Worm (Caenorhabditis elegans) whole organism, mixed stage, embryonic: ENCODE measurements around the gene C34C12.6.
"Not testable (repeated sequence)": the region's sequence is repeated elsewhere in the genome, so short reads cannot be mapped to it uniquely, and the experiment has no call there.

Experiments used
- M03D4.4 ChIP-seq: sonication (generic microtip); optimal IDR thresholded peaks from 2 replicates; lab custom pipeline; 2017; ENCODE audit warnings: mild to moderate bottlenecking, missing genetic modification characterization, missing compliant biosample characterization
- blmp-1 ChIP-seq: fragments of 150-350 bp; optimal IDR thresholded peaks from 2 replicates; lab custom pipeline; 2014; ENCODE audit warnings: missing biosample characterization, missing genetic modification characterization
- ceh-39 ChIP-seq: fragments of 150-350 bp; optimal IDR thresholded peaks from 2 replicates; lab custom pipeline; 2014; ENCODE audit warnings: missing biosample characterization, missing genetic modification characterization
- ceh-43 ChIP-seq: fragments of 200-800 bp; sonication (Bioruptor generic); optimal IDR thresholded peaks from 2 replicates; lab custom pipeline; 2018; ENCODE audit warnings: mild to moderate bottlenecking, missing genetic modification characterization, moderate library complexity, missing compliant biosample characterization
- ces-1 ChIP-seq: fragments of 150-350 bp; optimal IDR thresholded peaks from 2 replicates; lab custom pipeline; 2014; ENCODE audit warnings: missing biosample characterization, missing genetic modification reagents, missing genetic modification characterization
- cnd-1 ChIP-seq: fragments of 200-800 bp; sonication (Bioruptor generic); optimal IDR thresholded peaks from 2 replicates; lab custom pipeline; 2018; ENCODE audit warnings: mild to moderate bottlenecking, missing genetic modification characterization, missing compliant biosample characterization
- drap-1 ChIP-seq: fragments of 200-800 bp; sonication (Bioruptor generic); optimal IDR thresholded peaks from 3 replicates; lab custom pipeline; 2018; ENCODE audit warnings: mild to moderate bottlenecking, missing genetic modification characterization, missing compliant biosample characterization
- elt-1 ChIP-seq: sonication (generic microtip); optimal IDR thresholded peaks from 2 replicates; lab custom pipeline; 2017; ENCODE audit warnings: missing genetic modification characterization, mild to moderate bottlenecking, missing compliant biosample characterization, antibody characterized with exemption, moderate library complexity, borderline replicate concordance; ENCODE audit not compliant: insufficient read depth
- elt-3 ChIP-seq: fragments of 150-350 bp; optimal IDR thresholded peaks from 2 replicates; lab custom pipeline; 2014; ENCODE audit warnings: missing biosample characterization, missing genetic modification characterization
- flh-1 ChIP-seq: fragments of 200-800 bp; sonication (Bioruptor generic); optimal IDR thresholded peaks from 2 replicates; lab custom pipeline; 2018; ENCODE audit warnings: mild to moderate bottlenecking, missing genetic modification characterization, moderate library complexity, missing compliant biosample characterization
- ham-2 ChIP-seq: fragments of 200-800 bp; sonication (Bioruptor generic); optimal IDR thresholded peaks from 2 replicates; lab custom pipeline; 2018; ENCODE audit warnings: mild to moderate bottlenecking, missing genetic modification characterization, missing compliant biosample characterization
- hlh-1 ChIP-seq: fragments of 150-350 bp; optimal IDR thresholded peaks from 2 replicates; lab custom pipeline; 2014; ENCODE audit warnings: missing biosample characterization, missing genetic modification reagents, missing genetic modification characterization
- lin-13 ChIP-seq: fragments of 150-350 bp; optimal IDR thresholded peaks from 2 replicates; lab custom pipeline; 2014; ENCODE audit warnings: missing biosample characterization, missing genetic modification characterization
- lsy-2 ChIP-seq: fragments of 150-350 bp; optimal IDR thresholded peaks from 2 replicates; lab custom pipeline; 2014; ENCODE audit warnings: missing biosample characterization, missing genetic modification characterization
- mab-5 ChIP-seq: fragments of 150-350 bp; optimal IDR thresholded peaks from 2 replicates; lab custom pipeline; 2014; ENCODE audit warnings: missing biosample characterization, missing genetic modification characterization
- mep-1 ChIP-seq: fragments of 150-350 bp; optimal IDR thresholded peaks from 2 replicates; lab custom pipeline; 2017; ENCODE audit warnings: missing biosample characterization, missing genetic modification reagents, missing genetic modification characterization, inconsistent platforms
- mls-2 ChIP-seq: sonication (generic microtip); optimal IDR thresholded peaks from 2 replicates; lab custom pipeline; 2016; ENCODE audit warnings: mild to moderate bottlenecking, missing genetic modification characterization, moderate library complexity, missing compliant biosample characterization
- nhr-12 ChIP-seq: fragments of 150-350 bp; optimal IDR thresholded peaks from 2 replicates; lab custom pipeline; 2014; ENCODE audit warnings: missing biosample characterization, missing genetic modification characterization
- nhr-2 ChIP-seq: fragments of 150-350 bp; optimal IDR thresholded peaks from 2 replicates; lab custom pipeline; 2014; ENCODE audit warnings: missing biosample characterization, missing genetic modification characterization
- nhr-237 ChIP-seq: fragments of 150-350 bp; optimal IDR thresholded peaks from 2 replicates; lab custom pipeline; 2014; ENCODE audit warnings: missing biosample characterization, missing genetic modification characterization
- nhr-76 ChIP-seq: sonication (generic microtip); optimal IDR thresholded peaks from 2 replicates; lab custom pipeline; 2017; ENCODE audit warnings: missing biosample characterization, missing genetic modification characterization
- snpc-4 ChIP-seq: fragments of 150-350 bp; optimal IDR thresholded peaks from 2 replicates; lab custom pipeline; 2014; ENCODE audit warnings: missing biosample characterization, missing genetic modification characterization
- sptf-1 ChIP-seq: sonication (generic microtip); optimal IDR thresholded peaks from 2 replicates; lab custom pipeline; 2017; ENCODE audit warnings: mild to moderate bottlenecking, missing genetic modification characterization, moderate library complexity, missing compliant biosample characterization
- tbx-8 ChIP-seq: fragments of 200-800 bp; sonication (Bioruptor generic); optimal IDR thresholded peaks from 2 replicates; lab custom pipeline; 2018; ENCODE audit warnings: mild to moderate bottlenecking, missing genetic modification characterization, moderate library complexity, missing compliant biosample characterization
- unc-120 ChIP-seq: sonication (generic microtip); optimal IDR thresholded peaks from 2 replicates; lab custom pipeline; 2017; ENCODE audit warnings: missing genetic modification characterization, missing compliant biosample characterization; ENCODE audit not compliant: poor library complexity, severe bottlenecking
- unc-62 ChIP-seq: fragments of 150-350 bp; optimal IDR thresholded peaks from 2 replicates; lab custom pipeline; 2014; ENCODE audit warnings: missing biosample characterization, missing genetic modification reagents, missing genetic modification characterization
- zip-8 ChIP-seq: fragments of 150-350 bp; optimal IDR thresholded peaks from 2 replicates; lab custom pipeline; 2014; ENCODE audit warnings: missing biosample characterization, missing genetic modification characterization
- ztf-11 ChIP-seq: fragments of 150-350 bp; optimal IDR thresholded peaks from 2 replicates; lab custom pipeline; 2014; ENCODE audit warnings: missing biosample characterization, missing genetic modification characterization

Gene C34C12.6

ce11 chrIII:3482291-3482690 is at the start of gene C34C12.6:
Gene C34C12.6, plus strand, starts transcription at chrIII:3482591.
- TF ChIP-seq nhr-2 (tag; lab: Kevin White, UChicago) (no peak), M03D4.4 (no peak), nhr-237 (tag; lab: Kevin White, UChicago) (no peak), ceh-39 (tag; lab: Kevin White, UChicago) (no peak), tbx-8 (GFP tag; lab: Kevin White, UChicago) (no peak), cnd-1 (tag; lab: Kevin White, UChicago) (no peak), lin-13 (no peak)

ce11 chrIII:3435152-3435551 is 47.2 kb upstream of the C34C12.6 start:
- TF ChIP-seq zip-8 (no peak), elt-1 (tag; lab: Kevin White, UChicago) (no peak), mep-1 (no peak)

ce11 chrIII:3437139-3437538 is 45.3 kb upstream of the C34C12.6 start:
- TF ChIP-seq hlh-1 (tag; lab: Kevin White, UChicago) (no peak), nhr-12 (tag; lab: Kevin White, UChicago) (no peak), drap-1 (GFP tag; lab: Kevin White, UChicago) (no peak), unc-62 (GFP tag; lab: Kevin White, UChicago) (no peak), sptf-1 (tag; lab: Kevin White, UChicago) (no peak), flh-1 (GFP tag; lab: Kevin White, UChicago) (no peak), ztf-11 (tag; lab: Kevin White, UChicago) (no peak), mep-1 (no peak), ces-1 (GFP tag; lab: Kevin White, UChicago) (no peak), M03D4.4 (no peak), mab-5 (tag; lab: Kevin White, UChicago) (no peak), unc-120 (tag; lab: Kevin White, UChicago) (no peak), elt-1 (tag; lab: Kevin White, UChicago) (no peak)

ce11 chrIII:3444139-3444538 is 38.3 kb upstream of the C34C12.6 start, which contains the start of gene spe-41:
Gene spe-41, minus strand, starts transcription at chrIII:3444210.
- TF ChIP-seq nhr-12 (tag; lab: Kevin White, UChicago), result no peak
- TF ChIP-seq tbx-8 (GFP tag; lab: Kevin White, UChicago), result no peak
- no peak for TF ChIP-seq mls-2 (tag; lab: Kevin White, UChicago)
- no peak for TF ChIP-seq lsy-2 (tag; lab: Kevin White, UChicago)
- no peak for TF ChIP-seq snpc-4 (tag; lab: Kevin White, UChicago)
- TF ChIP-seq ham-2 (GFP tag; lab: Kevin White, UChicago), result no peak
- no peak for TF ChIP-seq nhr-76 (tag; lab: Kevin White, UChicago)
- no peak for TF ChIP-seq lin-13

ce11 chrIII:3452563-3453210 is 29.7 kb upstream of the C34C12.6 start, which contains the start of the genes K01A11.3 and C34C12.12:
Gene K01A11.3, minus strand, starts transcription at chrIII:3452613.
Gene C34C12.12, plus strand, starts transcription at chrIII:3453194.
- no peak for TF ChIP-seq elt-3 (tag; lab: Kevin White, UChicago)
- no peak for TF ChIP-seq nhr-12 (tag; lab: Kevin White, UChicago)
- TF ChIP-seq blmp-1 (tag; lab: Kevin White, UChicago), result no peak
- no peak for TF ChIP-seq M03D4.4
- no peak for TF ChIP-seq ces-1 (GFP tag; lab: Kevin White, UChicago)
- TF ChIP-seq snpc-4 (tag; lab: Kevin White, UChicago), result no peak
- no peak for TF ChIP-seq unc-120 (tag; lab: Kevin White, UChicago)
- TF ChIP-seq zip-8, result no peak
- TF ChIP-seq ceh-43 (GFP tag; lab: Kevin White, UChicago), result no peak
- TF ChIP-seq ceh-39 (tag; lab: Kevin White, UChicago), result no peak

ce11 chrIII:3453486-3453885 is 28.9 kb upstream of the C34C12.6 start, which contains the start of gene C34C12.2:
Gene C34C12.2, plus strand, starts transcription at chrIII:3453786.
- not testable (repeated sequence) for TF ChIP-seq zip-8; mep-1; ceh-39 (tag; lab: Kevin White, UChicago)
